Fruit fly (Drosophila melanogaster) whole organism, embryonic: ENCODE results near the gene CG42749.

ENCODE experiments used
- CG10209 ChIP-seq: fragments of 200-800 bp; sonication (Bioruptor generic); optimal IDR thresholded peaks from 3 replicates; lab custom pipeline; 2017; ENCODE audit warnings: missing biosample characterization, mild to moderate bottlenecking, missing genetic modification characterization, missing genetic modification reagents
- CG1024 ChIP-seq: fragments of 200-800 bp; sonication (Bioruptor generic); IDR thresholded peaks from 2 replicates; pipeline ENCODE4 v1.3.6; 2022; ENCODE audit warnings: missing biosample characterization, missing genetic modification characterization
- CG10366 ChIP-seq: fragments of 200-800 bp; sonication (Bioruptor generic); IDR thresholded peaks from 2 replicates; pipeline ENCODE4 v1.3.6; 2022; ENCODE audit warnings: missing biosample characterization, missing genetic modification characterization
- CG10543 ChIP-seq: fragments of 200-800 bp; sonication (Bioruptor generic); optimal IDR thresholded peaks from 3 replicates; lab custom pipeline; 2017; ENCODE audit warnings: missing biosample characterization, mild to moderate bottlenecking, missing genetic modification characterization, moderate library complexity
- CG10565 ChIP-seq: fragments of 200-800 bp; sonication (Bioruptor generic); optimal IDR thresholded peaks from 3 replicates; lab custom pipeline; 2016; ENCODE audit warnings: missing biosample characterization, mild to moderate bottlenecking, missing genetic modification characterization
- CG11085 ChIP-seq: fragments of 200-800 bp; sonication (Bioruptor generic); IDR thresholded peaks from 2 replicates; pipeline ENCODE4 v1.3.6; 2022; ENCODE audit warnings: missing biosample characterization, missing genetic modification characterization
- CG11456 ChIP-seq: fragments of 200-800 bp; sonication (Bioruptor generic); IDR thresholded peaks from 3 replicates; pipeline ENCODE4 v1.3.6; 2022; ENCODE audit warnings: missing biosample characterization, missing genetic modification characterization
- CG11696 ChIP-seq: fragments of 200-800 bp; sonication (Bioruptor generic); IDR thresholded peaks from 2 replicates; pipeline ENCODE4 v1.3.6; 2022; ENCODE audit warnings: missing biosample characterization, missing genetic modification characterization
- CG12391 ChIP-seq: fragments of 200-800 bp; sonication (Bioruptor generic); optimal IDR thresholded peaks from 3 replicates; lab custom pipeline; 2018; ENCODE audit warnings: missing biosample characterization, mild to moderate bottlenecking, missing genetic modification characterization, moderate library complexity
- CG12942 ChIP-seq: fragments of 200-800 bp; sonication (Bioruptor generic); optimal IDR thresholded peaks from 3 replicates; lab custom pipeline; 2016; ENCODE audit warnings: missing biosample characterization, missing genetic modification characterization
- CG14667 ChIP-seq: fragments of 200-800 bp; sonication (Bioruptor generic); IDR thresholded peaks from 2 replicates; pipeline ENCODE4 v1.3.6; 2022; ENCODE audit warnings: missing biosample characterization, missing genetic modification characterization
- CG15011 ChIP-seq: fragments of 200-800 bp; sonication (Bioruptor generic); optimal IDR thresholded peaks from 3 replicates; lab custom pipeline; 2018; ENCODE audit warnings: missing biosample characterization, mild to moderate bottlenecking, missing genetic modification characterization
- CG2116 ChIP-seq: fragments of 200-800 bp; sonication (Bioruptor generic); optimal IDR thresholded peaks from 3 replicates; lab custom pipeline; 2018; ENCODE audit warnings: missing biosample characterization, mild to moderate bottlenecking, missing genetic modification characterization
- CG2129 ChIP-seq: fragments of 200-800 bp; sonication (Bioruptor generic); IDR thresholded peaks from 2 replicates; pipeline ENCODE4 v1.3.6; 2022; ENCODE audit warnings: missing biosample characterization, missing genetic modification characterization; ENCODE audit not compliant: partially characterized antibody
- CG2889 ChIP-seq: fragments of 200-800 bp; sonication (Bioruptor generic); IDR thresholded peaks from 3 replicates; pipeline ENCODE4 v1.3.6; 2022; ENCODE audit warnings: missing biosample characterization, missing genetic modification characterization
- CG3065 ChIP-seq: fragments of 200-800 bp; sonication (Bioruptor generic); optimal IDR thresholded peaks from 2 replicates; lab custom pipeline; 2016; ENCODE audit warnings: missing biosample characterization, missing genetic modification characterization
- CG32532 ChIP-seq: fragments of 200-800 bp; sonication (Bioruptor generic); IDR thresholded peaks from 2 replicates; pipeline ENCODE4 v1.3.6; 2022; ENCODE audit warnings: missing biosample characterization, missing genetic modification characterization
- CG3995 ChIP-seq: fragments of 200-800 bp; sonication (Bioruptor generic); optimal IDR thresholded peaks from 3 replicates; lab custom pipeline; 2016; ENCODE audit warnings: missing biosample characterization, missing genetic modification characterization
- CG4282 ChIP-seq: fragments of 200-800 bp; sonication (Bioruptor generic); optimal IDR thresholded peaks from 2 replicates; lab custom pipeline; 2016; ENCODE audit warnings: missing biosample characterization, missing genetic modification characterization
- CG4404 ChIP-seq: fragments of 200-800 bp; sonication (Bioruptor generic); IDR thresholded peaks from 2 replicates; pipeline ENCODE4 v1.3.6; 2022; ENCODE audit warnings: missing biosample characterization, missing genetic modification characterization
- CG4424 ChIP-seq: fragments of 200-800 bp; sonication (Bioruptor generic); optimal IDR thresholded peaks from 3 replicates; lab custom pipeline; 2016; ENCODE audit warnings: missing biosample characterization, missing genetic modification characterization
- CG7372 ChIP-seq: fragments of 200-800 bp; sonication (Bioruptor generic); IDR thresholded peaks from 2 replicates; pipeline ENCODE4 v1.3.6; 2022; ENCODE audit warnings: missing biosample characterization, missing genetic modification characterization
- CG7963 ChIP-seq: fragments of 200-800 bp; sonication (Bioruptor generic); IDR thresholded peaks from 3 replicates; pipeline ENCODE4 v1.3.6; 2022; ENCODE audit warnings: missing biosample characterization, missing genetic modification characterization; ENCODE audit not compliant: partially characterized antibody
- CG8281 ChIP-seq: fragments of 200-800 bp; sonication (Bioruptor generic); optimal IDR thresholded peaks from 2 replicates; lab custom pipeline; 2018; ENCODE audit warnings: missing biosample characterization, mild to moderate bottlenecking, missing genetic modification characterization, moderate library complexity
- CG9817 ChIP-seq: fragments of 200-800 bp; sonication (Bioruptor generic); optimal IDR thresholded peaks from 2 replicates; lab custom pipeline; 2018; ENCODE audit warnings: missing biosample characterization, mild to moderate bottlenecking, missing genetic modification characterization, moderate library complexity
- Chrac-16 ChIP-seq: fragments of 200-800 bp; sonication (Bioruptor generic); optimal IDR thresholded peaks from 3 replicates; lab custom pipeline; 2016; ENCODE audit warnings: missing biosample characterization, missing genetic modification characterization
- Dip2 ChIP-seq: fragments of 200-800 bp; sonication (Bioruptor generic); IDR thresholded peaks from 2 replicates; pipeline ENCODE4 v1.3.6; 2022; ENCODE audit warnings: missing biosample characterization, missing genetic modification characterization
- Hey ChIP-seq: fragments of 200-800 bp; sonication (Bioruptor generic); optimal IDR thresholded peaks from 3 replicates; lab custom pipeline; 2018; ENCODE audit warnings: missing biosample characterization, mild to moderate bottlenecking, missing genetic modification characterization
- HmgD ChIP-seq: fragments of 200-800 bp; sonication (Bioruptor generic); optimal IDR thresholded peaks from 3 replicates; lab custom pipeline; 2016; ENCODE audit warnings: missing biosample characterization, missing genetic modification characterization
- Med ChIP-seq: fragments of 200-800 bp; sonication (Bioruptor generic); peaks from one replicate; lab custom pipeline; 2016; ENCODE audit warnings: missing biosample characterization, missing genetic modification characterization, mild to moderate bottlenecking, inconsistent platforms, moderate library complexity
- Mrtf ChIP-seq: fragments of 200-800 bp; sonication (Bioruptor generic); IDR thresholded peaks from 3 replicates; pipeline ENCODE4 v1.3.6; 2022; ENCODE audit warnings: missing biosample characterization, missing genetic modification characterization
- NC2α ChIP-seq: fragments of 200-800 bp; sonication (Bioruptor generic); optimal IDR thresholded peaks from 2 replicates; lab custom pipeline; 2016; ENCODE audit warnings: missing biosample characterization, missing genetic modification characterization
- Oli ChIP-seq: fragments of 200-800 bp; sonication (Bioruptor generic); optimal IDR thresholded peaks from 2 replicates; lab custom pipeline; 2018; ENCODE audit warnings: missing biosample characterization, mild to moderate bottlenecking, missing genetic modification characterization, moderate library complexity
- Stat92E ChIP-seq, 3 experiments: fragments of >200 bp in 2 of 3; fragments of 200-800 bp in 1 of 3; sonication (Bioruptor generic) in 1 of 3; optimal IDR thresholded peaks; 2 replicates each; lab custom pipeline; 2017 to 2019; ENCODE audit warnings: missing biosample characterization in 3 of 3, missing genetic modification characterization in 3 of 3, mild to moderate bottlenecking in 1 of 3, moderate library complexity in 1 of 3
- Vsx1 ChIP-seq: fragments of 200-800 bp; sonication (Bioruptor generic); optimal IDR thresholded peaks from 2 replicates; lab custom pipeline; 2017; ENCODE audit warnings: missing biosample characterization, mild to moderate bottlenecking, missing genetic modification characterization, missing genetic modification reagents
- chm ChIP-seq: fragments of 200-800 bp; sonication (Bioruptor generic); IDR thresholded peaks from 2 replicates; pipeline ENCODE4 v1.3.6; 2022; ENCODE audit warnings: missing biosample characterization, missing genetic modification characterization
- crc ChIP-seq: fragments of 200-800 bp; sonication (Bioruptor generic); optimal IDR thresholded peaks from 2 replicates; lab custom pipeline; 2016; ENCODE audit warnings: missing biosample characterization, missing genetic modification characterization
- exex ChIP-seq: fragments of 200-800 bp; sonication (Bioruptor generic); optimal IDR thresholded peaks from 4 replicates; lab custom pipeline; 2018; ENCODE audit warnings: missing biosample characterization, mild to moderate bottlenecking, missing genetic modification characterization, moderate library complexity
- gsb ChIP-seq: fragments of 200-800 bp; sonication (Bioruptor generic); IDR thresholded peaks from 2 replicates; pipeline ENCODE4 v1.3.6; 2022; ENCODE audit warnings: missing biosample characterization, missing genetic modification characterization
- ind ChIP-seq: fragments of 200-800 bp; sonication (Bioruptor generic); optimal IDR thresholded peaks from 3 replicates; lab custom pipeline; 2016; ENCODE audit warnings: missing biosample characterization, missing genetic modification characterization
- jigr1 ChIP-seq: fragments of 200-800 bp; sonication (Bioruptor generic); IDR thresholded peaks from 3 replicates; pipeline ENCODE4 v1.3.6; 2022; ENCODE audit warnings: missing biosample characterization, missing genetic modification characterization
- odd ChIP-seq: fragments of 200-800 bp; sonication (Bioruptor generic); optimal IDR thresholded peaks from 2 replicates; lab custom pipeline; 2017; ENCODE audit warnings: missing biosample characterization, mild to moderate bottlenecking, missing genetic modification characterization
- onecut ChIP-seq: fragments of 200-800 bp; sonication (Bioruptor generic); IDR thresholded peaks from 2 replicates; pipeline ENCODE4 v1.3.6; 2022; ENCODE audit warnings: missing biosample characterization, missing genetic modification characterization
- pnt ChIP-seq: fragments of 200-800 bp; sonication (Bioruptor generic); optimal IDR thresholded peaks from 3 replicates; lab custom pipeline; 2016; ENCODE audit warnings: missing biosample characterization, missing genetic modification characterization
- pzg ChIP-seq: fragments of 200-800 bp; sonication (Bioruptor generic); optimal IDR thresholded peaks from 3 replicates; lab custom pipeline; 2018; ENCODE audit warnings: missing biosample characterization, mild to moderate bottlenecking, missing genetic modification characterization, moderate library complexity
- sd ChIP-seq: fragments of 200-800 bp; sonication (Bioruptor generic); optimal IDR thresholded peaks from 3 replicates; lab custom pipeline; 2018; ENCODE audit warnings: missing biosample characterization, mild to moderate bottlenecking, missing genetic modification characterization, moderate library complexity
- slou ChIP-seq: fragments of 200-800 bp; sonication (Bioruptor generic); optimal IDR thresholded peaks from 3 replicates; lab custom pipeline; 2016; ENCODE audit warnings: missing biosample characterization, missing genetic modification characterization
- toy ChIP-seq: fragments of 200-800 bp; sonication (Bioruptor generic); IDR thresholded peaks from 2 replicates; pipeline ENCODE4 v1.3.6; 2022; ENCODE audit warnings: missing biosample characterization, missing genetic modification characterization
- twi ChIP-seq: fragments of 200-800 bp; optimal IDR thresholded peaks from 2 replicates; lab custom pipeline; 2019; ENCODE audit warnings: missing biosample characterization, mild to moderate bottlenecking, missing genetic modification characterization, moderate library complexity
- wek ChIP-seq: fragments of 200-800 bp; sonication (Bioruptor generic); optimal IDR thresholded peaks from 3 replicates; lab custom pipeline; 2018; ENCODE audit warnings: missing biosample characterization, mild to moderate bottlenecking, missing genetic modification characterization, moderate library complexity
- zen2 ChIP-seq: fragments of 200-800 bp; sonication (Bioruptor generic); IDR thresholded peaks from 3 replicates; pipeline ENCODE4 v1.3.6; 2022; ENCODE audit warnings: missing biosample characterization, missing genetic modification characterization; ENCODE audit not compliant: partially characterized antibody

CG42749 gene

DNA sequence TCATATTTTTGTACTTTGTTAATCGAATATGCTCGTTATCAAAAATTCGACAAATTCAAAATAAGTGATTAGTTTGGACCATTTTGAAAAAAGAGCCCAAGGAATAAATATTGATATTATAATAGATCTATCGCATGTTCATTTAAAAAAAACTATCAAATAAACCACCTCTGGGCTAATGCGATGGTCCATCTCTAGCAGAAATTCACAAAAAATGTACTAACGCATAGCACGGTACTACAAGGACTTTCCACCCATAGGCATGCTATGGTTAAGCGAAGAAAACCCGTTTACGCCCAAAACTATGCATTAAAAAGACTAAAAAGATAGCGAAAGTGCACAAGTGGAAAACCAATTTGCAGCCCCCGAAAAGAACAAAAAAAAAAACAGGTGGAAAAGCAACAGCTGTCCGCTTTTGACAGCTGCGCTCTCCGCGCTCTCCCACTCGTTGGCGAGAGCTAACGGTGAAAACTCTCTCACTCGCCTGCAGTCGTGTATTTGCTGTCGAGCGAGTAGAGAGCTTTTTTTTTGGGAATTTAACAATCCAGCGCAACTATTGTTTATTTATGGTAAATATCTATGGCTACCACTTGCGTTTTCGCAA, 36.5 kb downstream of the CG42749 start, which contains the start of gene CanB (continued):
- TF ChIP-seq CG2889 (GFP tag; lab: Robert Waterston, UW) (no peak), CG2116 (GFP tag; lab: Kevin White, UChicago) (peak; percentile 60), CG8281 (tag; lab: Kevin White, UChicago) (no peak), twi (no peak), CG2129 (GFP tag; lab: Robert Waterston, UW) (peak; percentile 69), crc (GFP tag; lab: Kevin White, UChicago) (no peak), CG4424 (peak; percentile 13), CG4404 (GFP tag; lab: Robert Waterston, UW) (no peak), Hey (tag; lab: Kevin White, UChicago) (no peak), CG11085 (no peak), NC2α (GFP tag; lab: Kevin White, UChicago) (no peak), CG10209 (GFP tag; lab: Kevin White, UChicago) (no peak), Dip2 (GFP tag; lab: Robert Waterston, UW) (no peak), CG10366 (no peak), Stat92E (GFP tag; optimal IDR thresholded peaks at IDR 0.05; lab: Kevin White, UChicago) (no peak), wek (GFP tag; lab: Kevin White, UChicago) (no peak), CG12391 (peak; percentile 26), CG12942 (GFP tag; lab: Kevin White, UChicago) (no peak), pnt (no peak), toy (GFP tag; lab: Robert Waterston, UW) (no peak), CG3995 (GFP tag; lab: Kevin White, UChicago) (peak; percentile 38), CG32532 (GFP tag; lab: Robert Waterston, UW) (0 out of 2 replicates have a peak, but pooled peaks have one; percentile 11), HmgD (GFP tag; lab: Kevin White, UChicago) (no peak), CG14667 (GFP tag; lab: Robert Waterston, UW) (no peak), sd (tag; lab: Kevin White, UChicago) (peak; percentile 26), CG4282 (GFP tag; lab: Kevin White, UChicago) (no peak), CG9817 (tag; lab: Kevin White, UChicago) (peak; percentile 5), CG3065 (no peak), chm (GFP tag; lab: Robert Waterston, UW) (no peak), odd (no peak), slou (GFP tag; lab: Kevin White, UChicago) (no peak), jigr1 (GFP tag; lab: Robert Waterston, UW) (no peak), CG1024 (GFP tag; lab: Robert Waterston, UW) (no peak), CG11456 (GFP tag; lab: Robert Waterston, UW) (0 out of 3 replicates have a peak, but pooled peaks have one; percentile 64), Mrtf (no peak), pzg (peak; percentile 29), gsb (GFP tag; lab: Robert Waterston, UW) (no peak), zen2 (GFP tag; lab: Robert Waterston, UW) (peak; percentile 24; the same call in 1 of the 3 replicates), onecut (GFP tag; lab: Robert Waterston, UW) (no peak), Chrac-16 (GFP tag; lab: Kevin White, UChicago) (no peak), CG15011 (no peak), ind (GFP tag; lab: Kevin White, UChicago) (no peak), CG10565 (GFP tag; lab: Kevin White, UChicago) (no peak), Vsx1 (GFP tag; lab: Kevin White, UChicago) (no peak), CG10543 (no peak), Med (GFP tag; lab: Kevin White, UChicago) (peak; percentile 88), Oli (tag; lab: Kevin White, UChicago) (no peak), CG11696 (GFP tag; lab: Robert Waterston, UW) (no peak), CG7372 (no peak), exex (tag; lab: Kevin White, UChicago) (no peak), CG7963 (GFP tag; lab: Robert Waterston, UW) (0 out of 3 replicates have a peak, but pooled peaks have one; percentile 5)
